Fruit fly (Drosophila melanogaster): ENCODE results near the gene CecC.

Gene CecC

dm6 chr3R:30235253-30235652 is 19.0 kb downstream of the CecC start (continued):
- TF ChIP-seq CG9215 (GFP tag; IDR thresholded peaks at IDR 0.05) (no peak), MBD-R2 (GFP tag; IDR thresholded peaks at IDR 0.05) (no peak), CG17612 (GFP tag; IDR thresholded peaks at IDR 0.05) (no peak), Fer2 (tag; optimal IDR thresholded peaks at IDR 0.05) (no peak), wek (GFP tag; optimal IDR thresholded peaks at IDR 0.05) (no peak), scrt (GFP tag; optimal IDR thresholded peaks at IDR 0.05) (peak; percentile 21), gce (GFP tag; IDR thresholded peaks at IDR 0.05) (no peak), sob (GFP tag; IDR thresholded peaks at IDR 0.05) (0 out of 2 replicates have a peak, but pooled peaks have one; percentile 32), chn (GFP tag; optimal IDR thresholded peaks at IDR 0.05) (no peak), CG14014 (GFP tag; IDR thresholded peaks at IDR 0.05) (peak; percentile 23; the same call in 1 of the 2 replicates), CG6765 (GFP tag; optimal IDR thresholded peaks at IDR 0.05) (no peak), dmrt99B (tag; optimal IDR thresholded peaks at IDR 0.05) (peak; percentile 60), CG12769 (tag; optimal IDR thresholded peaks at IDR 0.05) (peak; percentile 17), CG15073 (GFP tag; optimal IDR thresholded peaks at IDR 0.05) (no peak), CG5180 (GFP tag; optimal IDR thresholded peaks at IDR 0.05) (no peak), eve (GFP tag; optimal IDR thresholded peaks at IDR 0.05) (peak in 1 of 2 experiments; percentile 49), prd (optimal IDR thresholded peaks at IDR 0.05) (no peak), prd (GFP tag; IDR thresholded peaks at IDR 0.05) (peak; percentile 55), sisA (GFP tag; IDR thresholded peaks at IDR 0.05) (peak; percentile 39; the same call in 1 of the 2 replicates), CG6813 (GFP tag; optimal IDR thresholded peaks at IDR 0.05) (peak; percentile 24), tup (GFP tag; optimal IDR thresholded peaks at IDR 0.05) (no peak), btn (GFP tag; optimal IDR thresholded peaks at IDR 0.05) (no peak), Bteb2 (GFP tag; optimal IDR thresholded peaks at IDR 0.05) (no peak), luna (GFP tag; optimal IDR thresholded peaks at IDR 0.05) (no peak), CG10431 (GFP tag; optimal IDR thresholded peaks at IDR 0.05) (no peak), HHEX (GFP tag; optimal IDR thresholded peaks at IDR 0.05) (peak; percentile 17), MESR4 (GFP tag; optimal IDR thresholded peaks at IDR 0.05) (no peak), CG4730 (GFP tag; IDR thresholded peaks at IDR 0.05) (no peak), CG6791 (GFP tag; IDR thresholded peaks at IDR 0.05; ENCODE audit: partially characterized antibody) (no peak), Nf-YC (tag; optimal IDR thresholded peaks at IDR 0.05) (no peak), Sry-δ (GFP tag; optimal IDR thresholded peaks at IDR 0.05) (no peak), CG14441 (GFP tag; IDR thresholded peaks at IDR 0.05) (peak; percentile 42), CG11398 (GFP tag; optimal IDR thresholded peaks at IDR 0.05) (no peak), az2 (GFP tag; optimal IDR thresholded peaks at IDR 0.05) (peak; percentile 11), CG13775 (GFP tag; optimal IDR thresholded peaks at IDR 0.05) (no peak), CG17361 (GFP tag; IDR thresholded peaks at IDR 0.05) (no peak), z (GFP tag; IDR thresholded peaks at IDR 0.05) (no peak), Gsc (GFP tag; IDR thresholded peaks at IDR 0.05) (no peak), Hmr (GFP tag; optimal IDR thresholded peaks at IDR 0.05) (no peak), lola (GFP tag; optimal IDR thresholded peaks at IDR 0.05) (no peak), Bgb (GFP tag; IDR thresholded peaks at IDR 0.05; ENCODE audit: partially characterized antibody) (no peak), hbn (GFP tag; IDR thresholded peaks at IDR 0.05; ENCODE audit: partially characterized antibody) (no peak), ind (GFP tag; optimal IDR thresholded peaks at IDR 0.05) (peak; percentile 8), Scr (GFP tag; IDR thresholded peaks at IDR 0.05; ENCODE audit: partially characterized antibody) (no peak), D19A (tag; optimal IDR thresholded peaks at IDR 0.05) (peak; percentile 29), CG1602 (GFP tag; optimal IDR thresholded peaks at IDR 0.05) (no peak), NC2β (GFP tag; optimal IDR thresholded peaks at IDR 0.05) (no peak), CG2875 (GFP tag; optimal IDR thresholded peaks at IDR 0.05) (no peak), CG6254 (GFP tag; optimal IDR thresholded peaks at IDR 0.05) (peak; percentile 23), ssp (GFP tag; IDR thresholded peaks at IDR 0.05) (peak; percentile 19; the same call in 1 of the 2 replicates), CG15011 (GFP tag; optimal IDR thresholded peaks at IDR 0.05) (no peak)

All from whole organism, embryonic.